Fruit fly (Drosophila melanogaster) whole organism, adult: ENCODE data around the gene CG31156.

Experiments
- CG11617 ChIP-seq: fragments of 200-800 bp; sonication (Bioruptor generic); optimal IDR thresholded peaks from 2 replicates; lab custom pipeline; 2017; ENCODE audit warnings: mild to moderate bottlenecking, missing biosample characterization, missing genetic modification reagents, missing genetic modification characterization
- CG12768 ChIP-seq: fragments of 200-800 bp; sonication (Bioruptor generic); optimal IDR thresholded peaks from 2 replicates; lab custom pipeline; 2017; ENCODE audit warnings: missing biosample characterization, missing genetic modification characterization, mild to moderate bottlenecking, moderate library complexity, missing genetic modification reagents
- CG14711 ChIP-seq: fragments of 200-800 bp; sonication (Bioruptor generic); optimal IDR thresholded peaks from 2 replicates; lab custom pipeline; 2018; ENCODE audit warnings: missing biosample characterization, mild to moderate bottlenecking, missing genetic modification characterization, moderate library complexity
- CG1620 ChIP-seq: fragments of 200-800 bp; sonication (Bioruptor generic); optimal IDR thresholded peaks from 2 replicates; lab custom pipeline; 2016; ENCODE audit warnings: missing biosample characterization, missing genetic modification characterization
- CG33017 ChIP-seq: fragments of 200-800 bp; sonication (Bioruptor generic); optimal IDR thresholded peaks from 2 replicates; lab custom pipeline; 2018; ENCODE audit warnings: missing biosample characterization, mild to moderate bottlenecking, missing genetic modification characterization, moderate library complexity
- CG5204 ChIP-seq: fragments of 200-800 bp; sonication (Bioruptor generic); optimal IDR thresholded peaks from 2 replicates; lab custom pipeline; 2016; ENCODE audit warnings: missing biosample characterization, missing genetic modification characterization
- CG7045 ChIP-seq: fragments of 200-800 bp; sonication (Bioruptor generic); optimal IDR thresholded peaks from 2 replicates; lab custom pipeline; 2017; ENCODE audit warnings: missing biosample characterization, mild to moderate bottlenecking, missing genetic modification characterization
- CG7101 ChIP-seq: fragments of 200-800 bp; sonication (Bioruptor generic); optimal IDR thresholded peaks from 2 replicates; lab custom pipeline; 2018; ENCODE audit warnings: missing biosample characterization, mild to moderate bottlenecking, missing genetic modification characterization, moderate library complexity
- Clk ChIP-seq: fragments of 200-800 bp; sonication (Bioruptor generic); optimal IDR thresholded peaks from 2 replicates; lab custom pipeline; 2017; ENCODE audit warnings: missing biosample characterization, missing genetic modification characterization
- Crg-1 ChIP-seq: fragments of 200-800 bp; sonication (Bioruptor generic); optimal IDR thresholded peaks from 2 replicates; lab custom pipeline; 2016; ENCODE audit warnings: missing biosample characterization, missing genetic modification characterization
- Hr96 ChIP-seq: fragments of 200-800 bp; sonication (Bioruptor generic); optimal IDR thresholded peaks from 2 replicates; lab custom pipeline; 2016; ENCODE audit warnings: missing biosample characterization, missing genetic modification characterization
- Mnt ChIP-seq: fragments of 200-800 bp; sonication (Bioruptor generic); optimal IDR thresholded peaks from 2 replicates; lab custom pipeline; 2016; ENCODE audit warnings: missing biosample characterization, mild to moderate bottlenecking, missing genetic modification characterization
- bab1 ChIP-seq: fragments of 200-800 bp; sonication (Bioruptor generic); optimal IDR thresholded peaks from 3 replicates; lab custom pipeline; 2019; ENCODE audit warnings: missing biosample characterization, mild to moderate bottlenecking, missing genetic modification characterization, moderate library complexity
- cic ChIP-seq: fragments of 200-800 bp; sonication (Bioruptor generic); optimal IDR thresholded peaks from 2 replicates; lab custom pipeline; 2017; ENCODE audit warnings: missing biosample characterization, mild to moderate bottlenecking, missing genetic modification characterization, moderate library complexity
- cnc ChIP-seq, 2 experiments: fragments of >200 bp; optimal IDR thresholded peaks; 2 replicates each; lab custom pipeline; 2017
- kay ChIP-seq: fragments of 200-800 bp; sonication (Bioruptor generic); peaks from one replicate; lab custom pipeline; 2016; ENCODE audit warnings: missing biosample characterization, missing genetic modification characterization, borderline replicate concordance
- ovo ChIP-seq: fragments of 200-800 bp; sonication (Bioruptor generic); optimal IDR thresholded peaks from 2 replicates; lab custom pipeline; 2016; ENCODE audit warnings: missing biosample characterization, missing genetic modification characterization
- pad ChIP-seq: fragments of 200-800 bp; sonication (Bioruptor generic); optimal IDR thresholded peaks from 3 replicates; lab custom pipeline; 2017; ENCODE audit warnings: missing biosample characterization, missing genetic modification characterization, mild to moderate bottlenecking, moderate library complexity, missing genetic modification reagents
- tj ChIP-seq: fragments of 200-800 bp; sonication (Bioruptor generic); optimal IDR thresholded peaks from 3 replicates; lab custom pipeline; 2017; ENCODE audit warnings: missing biosample characterization, mild to moderate bottlenecking, missing genetic modification characterization, moderate library complexity
- toe ChIP-seq: fragments of 200-800 bp; sonication (Bioruptor generic); optimal IDR thresholded peaks from 2 replicates; lab custom pipeline; 2016; ENCODE audit warnings: missing biosample characterization, missing genetic modification characterization

The CG31156 gene

DNA sequence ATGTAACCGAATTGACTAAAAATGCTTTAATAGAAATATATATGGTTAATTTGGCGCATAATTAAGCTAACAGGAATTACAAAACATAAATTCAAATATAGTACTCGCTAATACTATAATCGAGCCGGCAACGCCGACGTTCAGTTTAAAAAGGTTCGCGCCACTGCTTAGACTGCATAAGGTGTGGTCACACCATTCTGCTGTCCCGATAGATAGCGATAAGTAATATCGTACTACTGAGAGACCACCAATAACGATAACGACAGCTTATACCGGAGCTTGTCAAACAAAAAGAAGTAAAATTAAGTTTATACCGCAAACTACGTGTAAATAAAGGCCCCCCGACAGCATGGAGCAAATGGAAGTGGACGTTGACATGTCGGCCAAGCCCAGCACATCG, 32.9 kb downstream of the CG31156 start, which contains the start of gene CSN6:
Gene CSN6 (plus strand): TSS at position 228 of the 400 bp plus-strand sequence.
- TF ChIP-seq bab1 (GFP tag; lab: Kevin White, UChicago) = peak; percentile 72
- no peak for TF ChIP-seq CG1620 (GFP tag; lab: Kevin White, UChicago)
- no peak for TF ChIP-seq CG12768
- TF ChIP-seq cnc (optimal IDR thresholded peaks at IDR 0.05; lab: Kevin White, UChicago) = no peak
- no peak for TF ChIP-seq CG33017
- no peak for TF ChIP-seq CG11617
- no peak for TF ChIP-seq CG7045 (GFP tag; lab: Kevin White, UChicago)
- TF ChIP-seq ovo = no peak
- TF ChIP-seq tj (GFP tag; lab: Kevin White, UChicago) = no peak
- TF ChIP-seq Hr96 (GFP tag; lab: Kevin White, UChicago) = no peak
- peak; percentile 57 for TF ChIP-seq Mnt (GFP tag; lab: Kevin White, UChicago)
- TF ChIP-seq Crg-1 = no peak
- no peak for TF ChIP-seq pad

DNA sequence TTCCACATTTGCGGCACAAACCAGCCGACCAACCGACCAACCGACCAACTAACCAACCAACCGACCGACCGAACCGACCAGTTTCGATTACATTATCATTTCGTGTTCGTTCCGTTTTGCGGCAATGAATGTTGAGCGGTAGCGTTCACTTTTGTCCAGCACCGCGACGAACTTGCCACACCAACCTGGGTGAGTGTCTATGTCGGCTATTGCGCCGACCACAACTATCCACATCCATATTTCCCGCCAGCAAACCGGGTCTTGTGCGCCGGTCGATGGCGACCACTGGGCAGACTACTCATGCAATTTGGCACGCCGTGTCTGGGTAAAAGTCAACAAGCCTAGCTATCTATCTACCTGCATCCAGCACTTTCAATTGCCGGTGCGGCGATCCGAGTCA, 36.5 kb downstream of the CG31156 start:
- TF ChIP-seq Crg-1 (no peak), CG11617 (no peak), kay (GFP tag; lab: Kevin White, UChicago) (no peak), CG7101 (no peak), CG1620 (GFP tag; lab: Kevin White, UChicago) (no peak), cnc (optimal IDR thresholded peaks at IDR 0.05; lab: Kevin White, UChicago) (no peak), ovo (no peak), CG5204 (GFP tag; lab: Kevin White, UChicago) (no peak), toe (GFP tag; lab: Kevin White, UChicago) (no peak), CG12768 (no peak), CG7045 (GFP tag; lab: Kevin White, UChicago) (no peak), CG33017 (no peak), CG14711 (tag; lab: Kevin White, UChicago) (no peak), tj (GFP tag; lab: Kevin White, UChicago) (no peak)

DNA sequence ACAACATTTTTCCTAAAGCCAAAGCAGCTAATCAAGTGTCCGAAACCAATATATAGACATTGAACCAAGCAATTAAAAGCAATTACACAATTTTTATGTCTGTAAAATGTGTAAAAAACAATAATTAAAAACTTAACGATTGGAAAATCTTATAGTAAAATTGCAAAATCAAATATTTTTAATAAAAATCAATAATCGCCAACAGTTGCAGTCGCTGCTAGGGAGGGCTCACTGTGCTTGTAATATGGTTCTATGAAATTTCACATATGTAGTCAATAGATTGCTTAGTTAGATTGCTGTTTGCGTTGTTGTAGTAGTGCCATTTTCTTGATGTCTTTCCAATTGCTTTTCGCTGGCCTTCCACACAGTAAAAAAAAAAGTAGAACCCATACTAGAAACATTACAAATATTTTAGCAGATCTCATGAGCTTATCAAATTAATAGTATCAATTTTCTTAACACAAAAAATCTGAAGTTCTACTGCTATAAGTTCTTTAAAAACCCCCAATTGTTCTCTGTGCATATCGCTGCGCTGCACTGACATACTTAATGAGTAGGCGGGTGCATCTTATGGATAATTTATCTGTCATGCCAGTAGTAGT, 37.3 kb downstream of the CG31156 start:
- TF ChIP-seq cnc (optimal IDR thresholded peaks at IDR 0.05; lab: Kevin White, UChicago) = no peak
- TF ChIP-seq ovo = no peak
- TF ChIP-seq Crg-1 = no peak
- no peak for TF ChIP-seq cic
- no peak for TF ChIP-seq toe (GFP tag; lab: Kevin White, UChicago)
- no peak for TF ChIP-seq CG14711 (tag; lab: Kevin White, UChicago)
- TF ChIP-seq CG7045 (GFP tag; lab: Kevin White, UChicago) = no peak
- no peak for TF ChIP-seq tj (GFP tag; lab: Kevin White, UChicago)
- no peak for TF ChIP-seq kay (GFP tag; lab: Kevin White, UChicago)
- TF ChIP-seq CG5204 (GFP tag; lab: Kevin White, UChicago) = no peak
- TF ChIP-seq CG12768 = no peak
- TF ChIP-seq bab1 (GFP tag; lab: Kevin White, UChicago) = no peak
- no peak for TF ChIP-seq pad
- no peak for TF ChIP-seq CG7101
- no peak for TF ChIP-seq CG11617
- no peak for TF ChIP-seq CG33017
- no peak for TF ChIP-seq CG1620 (GFP tag; lab: Kevin White, UChicago)
- no peak for TF ChIP-seq Mnt (GFP tag; lab: Kevin White, UChicago)
- no peak for TF ChIP-seq Clk

DNA sequence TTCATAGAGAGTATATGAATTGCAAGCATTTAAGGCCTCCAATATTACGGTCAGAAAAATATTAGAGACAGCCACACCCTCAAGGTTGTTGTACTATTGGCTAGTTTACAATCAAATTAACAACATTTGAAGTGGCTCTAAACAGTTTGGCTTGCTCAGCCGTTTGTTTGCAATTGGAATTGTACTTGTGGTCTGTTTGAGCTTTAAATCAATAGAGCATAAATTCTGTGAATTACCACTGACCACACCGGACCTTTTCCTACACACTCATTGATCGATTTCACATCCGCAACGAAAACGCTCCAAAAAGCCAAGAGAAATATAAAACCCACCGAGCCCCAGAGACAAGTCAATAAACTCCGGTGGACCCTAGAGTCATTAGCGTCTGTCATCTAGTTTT, 39.9 kb downstream of the CG31156 start:
- TF ChIP-seq Mnt (GFP tag; lab: Kevin White, UChicago) = no peak
- no peak for TF ChIP-seq CG11617
- TF ChIP-seq CG14711 (tag; lab: Kevin White, UChicago) = no peak
- no peak for TF ChIP-seq cic
- TF ChIP-seq CG12768 = no peak
- TF ChIP-seq ovo = no peak
- no peak for TF ChIP-seq Hr96 (GFP tag; lab: Kevin White, UChicago)
- TF ChIP-seq CG5204 (GFP tag; lab: Kevin White, UChicago) = no peak

dm6 chr3R:22569888-22570287, 43.6 kb downstream of the CG31156 start, which contains the start of gene CG33110:
Gene CG33110, plus strand, starts transcription at chr3R:22570188.
- TF ChIP-seq toe (GFP tag; lab: Kevin White, UChicago) (no peak), CG11617 (no peak), kay (GFP tag; lab: Kevin White, UChicago) (no peak), Hr96 (GFP tag; lab: Kevin White, UChicago) (no peak), cic (no peak), CG14711 (tag; lab: Kevin White, UChicago) (no peak), ovo (no peak), tj (GFP tag; lab: Kevin White, UChicago) (no peak), cnc (optimal IDR thresholded peaks at IDR 0.05; lab: Kevin White, UChicago) (no peak)

DNA sequence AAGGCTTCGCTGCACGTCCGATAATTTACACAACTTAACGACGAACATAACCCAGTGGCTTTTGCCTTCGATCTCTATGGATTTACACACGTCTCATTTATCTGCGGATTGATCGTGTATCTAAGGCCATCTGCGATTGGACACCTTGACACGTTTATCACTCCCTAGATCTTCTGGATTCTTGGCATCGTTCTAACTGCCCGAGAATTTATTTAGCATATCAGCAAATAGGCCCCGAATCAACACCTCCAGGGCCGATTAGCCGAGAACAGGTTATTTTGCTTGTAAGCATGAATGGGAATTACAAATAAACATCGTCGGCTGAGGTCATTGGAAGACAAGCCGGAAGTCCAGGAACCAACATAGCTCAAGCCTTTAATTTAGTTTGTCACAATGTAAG, 44.9 kb downstream of the CG31156 start:
- TF ChIP-seq cnc (optimal IDR thresholded peaks at IDR 0.05; lab: Kevin White, UChicago) = no peak
- no peak for TF ChIP-seq ovo
- TF ChIP-seq Mnt (GFP tag; lab: Kevin White, UChicago) = no peak
- TF ChIP-seq CG7045 (GFP tag; lab: Kevin White, UChicago) = no peak
- no peak for TF ChIP-seq CG7101
- no peak for TF ChIP-seq CG14711 (tag; lab: Kevin White, UChicago)
- TF ChIP-seq toe (GFP tag; lab: Kevin White, UChicago) = no peak
- no peak for TF ChIP-seq CG33017
- no peak for TF ChIP-seq bab1 (GFP tag; lab: Kevin White, UChicago)
- TF ChIP-seq tj (GFP tag; lab: Kevin White, UChicago) = no peak
- no peak for TF ChIP-seq Clk
- no peak for TF ChIP-seq Crg-1
- TF ChIP-seq pad = no peak
- TF ChIP-seq kay (GFP tag; lab: Kevin White, UChicago) = no peak
- TF ChIP-seq CG12768 = no peak
- TF ChIP-seq CG1620 (GFP tag; lab: Kevin White, UChicago) = no peak
- TF ChIP-seq CG11617 = no peak
- TF ChIP-seq cic = no peak
